Comparison of ENCODE assay signal across 2 worm cellular contexts in the genomic region with DNA sequence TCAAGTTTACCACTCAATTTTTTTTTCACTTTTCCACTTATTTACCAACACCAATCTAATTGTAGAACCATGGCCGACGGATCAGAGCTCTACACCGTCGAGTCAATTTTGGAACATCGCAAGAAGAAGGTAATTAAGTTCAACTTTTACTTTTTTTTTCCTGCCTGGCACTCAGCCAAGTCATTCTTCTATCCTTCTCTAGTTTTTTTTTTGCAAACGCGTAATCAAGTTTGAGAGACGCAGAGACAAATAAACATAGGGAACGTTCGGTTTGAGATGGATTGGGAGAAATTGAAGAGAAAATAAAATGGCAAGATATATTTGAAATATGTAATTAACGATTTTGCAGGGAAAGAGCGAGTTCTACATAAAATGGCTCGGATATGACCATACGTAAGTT.
TF ChIP-seq lines count a peak whose summit lies in the region.

A gene (plus strand): TSS at position 63 of the 400 bp plus-strand sequence.

TF ChIP-seq in whole organism, L1 larva, 84 proteins besides CTCF, POLR2A, EP300 and RAD21 (continued from another document):
- TF ChIP-seq ceh-82 (tag; optimal IDR thresholded peaks at IDR 0.05; lab: Kevin White, UChicago) (no peak), nhr-85 (tag; lab: Kevin White, UChicago) (peak; percentile 42), vab-15 (tag; optimal IDR thresholded peaks at IDR 0.05; lab: Kevin White, UChicago) (no peak), xbp-1 (tag; optimal IDR thresholded peaks at IDR 0.05; lab: Kevin White, UChicago) (no peak), sup-37 (GFP tag; optimal IDR thresholded peaks at IDR 0.05; lab: Kevin White, UChicago) (no peak), ztf-4 (tag; optimal IDR thresholded peaks at IDR 0.05; lab: Kevin White, UChicago) (no peak), mab-9 (GFP tag; IDR thresholded peaks at IDR 0.05; lab: Robert Waterston, UW) (no peak), nhr-28 (tag; optimal IDR thresholded peaks at IDR 0.05; lab: Kevin White, UChicago) (no peak), lin-14 (GFP tag; optimal IDR thresholded peaks at IDR 0.05; lab: Kevin White, UChicago) (peak; percentile 63)

TF ChIP-seq in whole organism, L4 larva, 104 proteins besides CTCF, POLR2A, EP300 and RAD21 (continued from another document):
- TF ChIP-seq zag-1 (tag; optimal IDR thresholded peaks at IDR 0.05; lab: Kevin White, UChicago) (no peak), pqm-1 (tag; optimal IDR thresholded peaks at IDR 0.05; lab: Kevin White, UChicago) (no peak), mxl-3 (GFP tag; optimal IDR thresholded peaks at IDR 0.05; lab: Kevin White, UChicago) (no peak), nhr-77 (tag; optimal IDR thresholded peaks at IDR 0.05; lab: Kevin White, UChicago) (no peak), ces-1 (GFP tag; optimal IDR thresholded peaks at IDR 0.05; lab: Kevin White, UChicago) (peak; percentile 57), gei-8 (GFP tag; optimal IDR thresholded peaks at IDR 0.05; lab: Kevin White, UChicago) (no peak), F37D6.2 (tag; optimal IDR thresholded peaks at IDR 0.05; lab: Kevin White, UChicago) (no peak), lir-3 (tag; optimal IDR thresholded peaks at IDR 0.05; lab: Kevin White, UChicago) (no peak), ceh-20 (GFP tag; IDR thresholded peaks at IDR 0.05; lab: Robert Waterston, UW) (no peak), mep-1 (tag; optimal IDR thresholded peaks at IDR 0.05; lab: Kevin White, UChicago) (peak; percentile 10), ceh-28 (tag; optimal IDR thresholded peaks at IDR 0.05; lab: Kevin White, UChicago) (no peak), F49E8.2 (tag; optimal IDR thresholded peaks at IDR 0.05; lab: Kevin White, UChicago; ENCODE audit: borderline replicate concordance) (no peak), attf-4 (tag; optimal IDR thresholded peaks at IDR 0.05; lab: Kevin White, UChicago) (no peak), ztf-11 (tag; optimal IDR thresholded peaks at IDR 0.05; lab: Kevin White, UChicago) (no peak), nhr-76 (tag; optimal IDR thresholded peaks at IDR 0.05; lab: Kevin White, UChicago) (no peak), fkh-10 (GFP tag; optimal IDR thresholded peaks at IDR 0.05; lab: Kevin White, UChicago) (no peak), dve-1 (tag; optimal IDR thresholded peaks at IDR 0.05; lab: Kevin White, UChicago; ENCODE audit: insufficient read depth) (peak; percentile 44), ZK337.2 (GFP tag; IDR thresholded peaks at IDR 0.05; lab: Robert Waterston, UW) (no peak)
